Fruit fly (Drosophila melanogaster): ENCODE measurements around the gene grk.

The grk gene

dm6 chr2L:8477971-8478370, 44.6 kb upstream of the grk start (continued):
- peak; percentile 84 for TF ChIP-seq HmgD (GFP tag; optimal IDR thresholded peaks at IDR 0.05)
- peak; percentile 28 for TF ChIP-seq CG2712 (tag; optimal IDR thresholded peaks at IDR 0.05)
- peak; percentile 23 for TF ChIP-seq gfzf (GFP tag; optimal IDR thresholded peaks at IDR 0.05)
- TF ChIP-seq CG10147 (GFP tag; optimal IDR thresholded peaks at IDR 0.05): no peak
- no peak for TF ChIP-seq CG4282 (GFP tag; optimal IDR thresholded peaks at IDR 0.05)
- no peak for TF ChIP-seq ind (GFP tag; optimal IDR thresholded peaks at IDR 0.05)
- no peak for TF ChIP-seq CG13775 (GFP tag; optimal IDR thresholded peaks at IDR 0.05)
- TF ChIP-seq ac (GFP tag; optimal IDR thresholded peaks at IDR 0.05): no peak
- no peak for TF ChIP-seq Mrtf (GFP tag; IDR thresholded peaks at IDR 0.05)
- TF ChIP-seq maf-S (GFP tag; optimal IDR thresholded peaks at IDR 0.05): peak; percentile 3
- peak; percentile 90 for TF ChIP-seq E2f2 (GFP tag; IDR thresholded peaks at IDR 0.05)
- no peak for TF ChIP-seq CG6813 (GFP tag; optimal IDR thresholded peaks at IDR 0.05)
- TF ChIP-seq Max (GFP tag; optimal IDR thresholded peaks at IDR 0.05): peak; percentile 1
- TF ChIP-seq CG8388 (GFP tag; optimal IDR thresholded peaks at IDR 0.05): no peak
- no peak for TF ChIP-seq seq (GFP tag; IDR thresholded peaks at IDR 0.05)
- TF ChIP-seq CG31224 (GFP tag; IDR thresholded peaks at IDR 0.05): no peak
- TF ChIP-seq CG42726 (GFP tag; IDR thresholded peaks at IDR 0.05; ENCODE audit: partially characterized antibody): peak; percentile 70; the same call in 1 of the 2 replicates
- TF ChIP-seq lab (GFP tag; optimal IDR thresholded peaks at IDR 0.05): no peak
- no peak for TF ChIP-seq CG8359 (GFP tag; optimal IDR thresholded peaks at IDR 0.05; ENCODE audit: borderline replicate concordance)
- TF ChIP-seq CG3281 (GFP tag; optimal IDR thresholded peaks at IDR 0.05): no peak
- TF ChIP-seq dmrt11E (tag; optimal IDR thresholded peaks at IDR 0.05): no peak
- TF ChIP-seq CG34224 (GFP tag; IDR thresholded peaks at IDR 0.05; ENCODE audit: partially characterized antibody): no peak
- TF ChIP-seq ERR (GFP tag; optimal IDR thresholded peaks at IDR 0.05): no peak
- TF ChIP-seq fru (optimal IDR thresholded peaks at IDR 0.05): no peak
- TF ChIP-seq CG18764 (GFP tag; optimal IDR thresholded peaks at IDR 0.05): no peak
- peak in 1 of 2 experiments; percentile 90 for TF ChIP-seq Eip74EF (GFP tag; optimal IDR thresholded peaks at IDR 0.05)
- TF ChIP-seq Hr78 (GFP tag; optimal IDR thresholded peaks at IDR 0.05): peak in 1 of 2 experiments; percentile 49
- no peak for TF ChIP-seq Mad (GFP tag; optimal IDR thresholded peaks at IDR 0.05)
- no peak for TF ChIP-seq lmd (GFP tag; IDR thresholded peaks at IDR 0.05)
- TF ChIP-seq stc (GFP tag; IDR thresholded peaks at IDR 0.05): no peak
- no peak for TF ChIP-seq CG1832 (GFP tag; optimal IDR thresholded peaks at IDR 0.05)
- TF ChIP-seq CG1233 (GFP tag; optimal IDR thresholded peaks at IDR 0.05): no peak
- no peak for TF ChIP-seq emc (GFP tag; optimal IDR thresholded peaks at IDR 0.05)
- TF ChIP-seq PHDP (tag; optimal IDR thresholded peaks at IDR 0.05): no peak
- TF ChIP-seq nom (GFP tag; optimal IDR thresholded peaks at IDR 0.05): no peak
- TF ChIP-seq CG6689 (GFP tag; IDR thresholded peaks at IDR 0.05): no peak
- TF ChIP-seq Xbp1 (GFP tag; optimal IDR thresholded peaks at IDR 0.05): no peak
- no peak for TF ChIP-seq Antp (GFP tag; optimal IDR thresholded peaks at IDR 0.05)
- TF ChIP-seq crp (GFP tag; optimal IDR thresholded peaks at IDR 0.05): peak in 1 of 2 experiments; percentile 69
- peak; percentile 19; the same call in 1 of the 4 replicates for TF ChIP-seq Dll (GFP tag; IDR thresholded peaks at IDR 0.05; ENCODE audit: partially characterized antibody)
- no peak for TF ChIP-seq Chrac-16 (GFP tag; optimal IDR thresholded peaks at IDR 0.05)
- no peak for TF ChIP-seq Sox100B (GFP tag; optimal IDR thresholded peaks at IDR 0.05)
- no peak for TF ChIP-seq CG34376 (GFP tag; optimal IDR thresholded peaks at IDR 0.05)
- no peak for TF ChIP-seq grn (GFP tag; optimal IDR thresholded peaks at IDR 0.05)
- no peak for TF ChIP-seq her (GFP tag; optimal IDR thresholded peaks at IDR 0.05)
- no peak for TF ChIP-seq Dbx (GFP tag; IDR thresholded peaks at IDR 0.05)
- peak; percentile 5 for TF ChIP-seq CG7839 (tag; optimal IDR thresholded peaks at IDR 0.05)
- TF ChIP-seq Rx (GFP tag; IDR thresholded peaks at IDR 0.05): no peak
- no peak for TF ChIP-seq CG7786 (GFP tag; optimal IDR thresholded peaks at IDR 0.05)
- peak; percentile 29 for TF ChIP-seq Abd-B (GFP tag; optimal IDR thresholded peaks at IDR 0.05)
- no peak for TF ChIP-seq cas (GFP tag; IDR thresholded peaks at IDR 0.05)

Data from whole organism, embryonic.